Fruit fly (Drosophila melanogaster) whole organism, pupa: Measurements from ENCODE around the gene mil.

ENCODE experiments used
- CG12605 ChIP-seq: fragments of 200-800 bp; sonication (Bioruptor generic); IDR thresholded peaks from 2 replicates; pipeline ENCODE4 v1.3.6; 2022; ENCODE audit warnings: missing biosample characterization, missing genetic modification characterization
- CG13204 ChIP-seq: fragments of 200-800 bp; sonication (Bioruptor generic); optimal IDR thresholded peaks from 2 replicates; lab custom pipeline; 2018; ENCODE audit warnings: missing biosample characterization, mild to moderate bottlenecking, missing genetic modification characterization, moderate library complexity
- CG15710 ChIP-seq: fragments of 200-800 bp; sonication (Bioruptor generic); optimal IDR thresholded peaks from 2 replicates; lab custom pipeline; 2018; ENCODE audit warnings: missing biosample characterization, mild to moderate bottlenecking, missing genetic modification characterization, moderate library complexity
- CG17806 ChIP-seq: fragments of 200-800 bp; sonication (Bioruptor generic); optimal IDR thresholded peaks from 2 replicates; lab custom pipeline; 2018; ENCODE audit warnings: missing biosample characterization, mild to moderate bottlenecking, missing genetic modification characterization, moderate library complexity
- CG34367 ChIP-seq: fragments of 200-800 bp; sonication (Bioruptor generic); optimal IDR thresholded peaks from 2 replicates; lab custom pipeline; 2018; ENCODE audit warnings: missing biosample characterization, mild to moderate bottlenecking, missing genetic modification characterization
- CG4496 ChIP-seq: fragments of 200-800 bp; sonication (Bioruptor generic); IDR thresholded peaks from 3 replicates; pipeline ENCODE4 v1.3.6; 2022; ENCODE audit warnings: missing biosample characterization, missing genetic modification characterization
- D1 ChIP-seq: fragments of 200-800 bp; sonication (Bioruptor generic); optimal IDR thresholded peaks from 2 replicates; lab custom pipeline; 2018; ENCODE audit warnings: missing biosample characterization, mild to moderate bottlenecking, missing genetic modification characterization, moderate library complexity
- EcR ChIP-seq: fragments of 200-800 bp; sonication (Bioruptor generic); optimal IDR thresholded peaks from 3 replicates; lab custom pipeline; 2019; ENCODE audit warnings: missing biosample characterization, missing genetic modification characterization, mild to moderate bottlenecking, moderate library complexity, missing genetic modification reagents
- Pif1A ChIP-seq: fragments of 200-800 bp; sonication (Bioruptor generic); optimal IDR thresholded peaks from 3 replicates; lab custom pipeline; 2016; ENCODE audit warnings: missing biosample characterization, missing genetic modification characterization
- gl ChIP-seq: fragments of 200-800 bp; sonication (Bioruptor generic); optimal IDR thresholded peaks from 2 replicates; lab custom pipeline; 2018; ENCODE audit warnings: missing biosample characterization, mild to moderate bottlenecking, missing genetic modification characterization
- rn ChIP-seq: fragments of 200-800 bp; sonication (Bioruptor generic); IDR thresholded peaks from 2 replicates; pipeline ENCODE4 v1.3.6; 2022; ENCODE audit warnings: missing biosample characterization, missing genetic modification characterization

DNA sequence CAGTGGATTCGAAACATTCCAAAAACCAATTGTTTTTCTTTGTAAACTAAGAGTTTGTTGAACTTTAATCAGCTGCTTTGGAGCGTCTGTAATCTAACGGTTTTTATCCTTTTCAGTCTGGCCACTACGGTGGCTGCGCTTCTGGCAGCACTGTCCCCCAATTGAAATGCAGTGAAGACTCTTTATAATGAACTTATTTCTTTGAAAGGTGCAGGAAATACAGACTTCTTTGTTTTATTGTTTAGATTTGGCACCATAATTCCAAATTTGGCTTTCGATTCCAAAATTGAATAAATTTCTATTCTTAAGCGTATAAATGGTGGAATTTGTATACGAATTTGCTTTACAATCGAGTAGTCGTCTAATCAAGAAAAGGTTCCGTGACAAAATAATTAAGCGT lies 15.9 kb downstream of the mil start, which contains the start of gene nenya:
- TF ChIP-seq Pif1A (GFP tag; lab: Kevin White, UChicago), result no peak
- TF ChIP-seq CG15710 (tag; lab: Kevin White, UChicago), result no peak
- no peak for TF ChIP-seq CG17806 (tag; lab: Kevin White, UChicago)
- TF ChIP-seq CG34367, result no peak
- TF ChIP-seq CG4496, result no peak
- no peak for TF ChIP-seq CG13204
- TF ChIP-seq CG12605, result no peak; the same call in 1 of the 2 replicates
- TF ChIP-seq gl (tag; lab: Kevin White, UChicago), result no peak
- no peak for TF ChIP-seq rn (GFP tag; lab: Robert Waterston, UW)
- TF ChIP-seq D1 (tag; lab: Kevin White, UChicago), result no peak
- TF ChIP-seq EcR, result peak; percentile 60
